Worm (Caenorhabditis elegans) whole organism, late embryonic: ENCODE results near the gene ZK637.12.

ENCODE experiments used
- F13H6.1 ChIP-seq: sonication (generic microtip); optimal IDR thresholded peaks from 2 replicates; lab custom pipeline; 2016; ENCODE audit warnings: missing genetic modification characterization, missing compliant biosample characterization
- K02D7.2 ChIP-seq: sonication (generic microtip); optimal IDR thresholded peaks from 2 replicates; lab custom pipeline; 2017; ENCODE audit warnings: mild to moderate bottlenecking, missing genetic modification characterization, missing compliant biosample characterization
- K09A11.1 ChIP-seq: sonication (generic microtip); optimal IDR thresholded peaks from 2 replicates; lab custom pipeline; 2017; ENCODE audit warnings: antibody characterized with exemption, mild to moderate bottlenecking, missing genetic modification characterization, missing compliant biosample characterization; ENCODE audit not compliant: insufficient read depth
- T23F11.4 ChIP-seq: fragments of 200-800 bp; sonication (Bioruptor generic); optimal IDR thresholded peaks from 2 replicates; lab custom pipeline; 2018; ENCODE audit warnings: mild to moderate bottlenecking, missing genetic modification characterization, missing compliant biosample characterization
- Y22D7AL.16 ChIP-seq: sonication (generic microtip); optimal IDR thresholded peaks from 2 replicates; lab custom pipeline; 2016; ENCODE audit warnings: missing genetic modification characterization, missing compliant biosample characterization
- ahr-1 ChIP-seq: sonication (generic microtip); optimal IDR thresholded peaks from 2 replicates; lab custom pipeline; 2016; ENCODE audit warnings: missing genetic modification characterization, missing compliant biosample characterization
- ama-1 ChIP-seq: fragments of 150-350 bp; optimal IDR thresholded peaks from 2 replicates; lab custom pipeline; 2014
- ceh-14 ChIP-seq: sonication (generic microtip); optimal IDR thresholded peaks from 2 replicates; lab custom pipeline; 2016; ENCODE audit warnings: missing genotype, missing genetic modification characterization, missing compliant biosample characterization
- ceh-2 ChIP-seq: sonication (generic microtip); optimal IDR thresholded peaks from 2 replicates; lab custom pipeline; 2016; ENCODE audit warnings: missing genotype, missing genetic modification characterization, missing compliant biosample characterization
- ceh-30 ChIP-seq: fragments of 150-350 bp; optimal IDR thresholded peaks from 2 replicates; lab custom pipeline; 2014; ENCODE audit warnings: missing biosample characterization, missing genetic modification characterization
- ceh-34 ChIP-seq: sonication (generic microtip); optimal IDR thresholded peaks from 2 replicates; lab custom pipeline; 2016; ENCODE audit warnings: mild to moderate bottlenecking, missing genetic modification characterization, missing compliant biosample characterization
- ceh-45 ChIP-seq: fragments of 200-800 bp; sonication (Bioruptor generic); IDR thresholded peaks from 2 replicates; pipeline ENCODE4 v1.3.6; 2022; ENCODE audit warnings: missing genetic modification reagents, missing genetic modification characterization, missing compliant biosample characterization
- ceh-6 ChIP-seq: fragments of 200-800 bp; sonication (Bioruptor generic); optimal IDR thresholded peaks from 2 replicates; lab custom pipeline; 2018; ENCODE audit warnings: mild to moderate bottlenecking, missing genetic modification characterization, missing compliant biosample characterization
- ceh-9 ChIP-seq: sonication (generic microtip); optimal IDR thresholded peaks from 2 replicates; lab custom pipeline; 2016; ENCODE audit warnings: mild to moderate bottlenecking, missing genetic modification characterization, inconsistent platforms, missing compliant biosample characterization
- che-1 ChIP-seq: sonication (generic microtip); optimal IDR thresholded peaks from 2 replicates; lab custom pipeline; 2016; ENCODE audit warnings: mild to moderate bottlenecking, missing genetic modification characterization, missing compliant biosample characterization
- dmd-4 ChIP-seq: sonication (generic microtip); optimal IDR thresholded peaks from 2 replicates; lab custom pipeline; 2016; ENCODE audit warnings: borderline replicate concordance, missing genetic modification characterization, missing compliant biosample characterization
- dve-1 ChIP-seq: sonication (generic microtip); optimal IDR thresholded peaks from 2 replicates; lab custom pipeline; 2017; ENCODE audit warnings: antibody characterized with exemption, mild to moderate bottlenecking, missing genetic modification characterization, missing compliant biosample characterization
- elt-2 ChIP-seq: sonication (generic microtip); optimal IDR thresholded peaks from 2 replicates; lab custom pipeline; 2016; ENCODE audit warnings: missing genetic modification reagents, missing genetic modification characterization, missing compliant biosample characterization
- ets-4 ChIP-seq: sonication (generic microtip); optimal IDR thresholded peaks from 2 replicates; lab custom pipeline; 2016; ENCODE audit warnings: missing genetic modification characterization, missing compliant biosample characterization
- fkh-10 ChIP-seq: fragments of 150-350 bp; optimal IDR thresholded peaks from 2 replicates; lab custom pipeline; 2014; ENCODE audit warnings: missing biosample characterization, missing genetic modification reagents, missing genetic modification characterization
- fkh-6 ChIP-seq: sonication (generic microtip); optimal IDR thresholded peaks from 2 replicates; lab custom pipeline; 2016; ENCODE audit warnings: missing genetic modification characterization, missing compliant biosample characterization
- gmeb-2 ChIP-seq: sonication (generic microtip); optimal IDR thresholded peaks from 2 replicates; lab custom pipeline; 2016; ENCODE audit warnings: missing genetic modification characterization, inconsistent platforms, missing compliant biosample characterization
- hlh-13 ChIP-seq: fragments of 200-800 bp; sonication (Bioruptor generic); optimal IDR thresholded peaks from 2 replicates; lab custom pipeline; 2018; ENCODE audit warnings: mild to moderate bottlenecking, missing genetic modification characterization, missing compliant biosample characterization
- hlh-15 ChIP-seq: sonication (generic microtip); optimal IDR thresholded peaks from 2 replicates; lab custom pipeline; 2016; ENCODE audit warnings: missing genetic modification characterization, missing compliant biosample characterization
- hlh-30 ChIP-seq: sonication (generic microtip); optimal IDR thresholded peaks from 2 replicates; lab custom pipeline; 2017; ENCODE audit warnings: antibody characterized with exemption, missing genetic modification characterization, missing compliant biosample characterization; ENCODE audit not compliant: insufficient read depth
- hlh-6 ChIP-seq: sonication (generic microtip); optimal IDR thresholded peaks from 2 replicates; lab custom pipeline; 2016; ENCODE audit warnings: missing genotype, missing genetic modification characterization, missing compliant biosample characterization
- hlh-8 ChIP-seq: sonication (generic microtip); optimal IDR thresholded peaks from 2 replicates; lab custom pipeline; 2016; ENCODE audit warnings: missing genotype, missing genetic modification characterization, missing compliant biosample characterization
- lim-6 ChIP-seq: sonication (generic microtip); optimal IDR thresholded peaks from 2 replicates; lab custom pipeline; 2016; ENCODE audit warnings: missing genetic modification characterization, missing compliant biosample characterization
- lin-11 ChIP-seq: fragments of 200-800 bp; sonication (Bioruptor generic); optimal IDR thresholded peaks from 2 replicates; lab custom pipeline; 2018; ENCODE audit warnings: mild to moderate bottlenecking, missing genetic modification characterization, missing compliant biosample characterization
- madf-2 ChIP-seq: sonication (generic microtip); optimal IDR thresholded peaks from 2 replicates; lab custom pipeline; 2017; ENCODE audit warnings: missing genetic modification characterization, missing compliant biosample characterization
- nhr-232 ChIP-seq: sonication (generic microtip); optimal IDR thresholded peaks from 2 replicates; lab custom pipeline; 2016; ENCODE audit warnings: missing genetic modification characterization, missing compliant biosample characterization
- npax-4 ChIP-seq: sonication (generic microtip); optimal IDR thresholded peaks from 2 replicates; lab custom pipeline; 2016; ENCODE audit warnings: missing genetic modification characterization, missing compliant biosample characterization
- pag-3 ChIP-seq: sonication (generic microtip); optimal IDR thresholded peaks from 2 replicates; lab custom pipeline; 2016; ENCODE audit warnings: missing compliant biosample characterization, missing genetic modification characterization, borderline replicate concordance
- pat-9 ChIP-seq: fragments of 200-800 bp; sonication (Bioruptor generic); optimal IDR thresholded peaks from 2 replicates; lab custom pipeline; 2018; ENCODE audit warnings: mild to moderate bottlenecking, missing genetic modification characterization, moderate library complexity, missing compliant biosample characterization
- pha-2 ChIP-seq: sonication (generic microtip); optimal IDR thresholded peaks from 2 replicates; lab custom pipeline; 2017; ENCODE audit warnings: mild to moderate bottlenecking, missing genetic modification characterization, missing compliant biosample characterization
- pqm-1 ChIP-seq: sonication (generic microtip); optimal IDR thresholded peaks from 2 replicates; lab custom pipeline; 2016; ENCODE audit warnings: missing genetic modification characterization, missing compliant biosample characterization
- pros-1 ChIP-seq: fragments of 150-350 bp; optimal IDR thresholded peaks from 2 replicates; lab custom pipeline; 2014; ENCODE audit warnings: missing biosample characterization, missing genetic modification reagents, missing genetic modification characterization
- ref-2 ChIP-seq: sonication (generic microtip); optimal IDR thresholded peaks from 2 replicates; lab custom pipeline; 2016; ENCODE audit warnings: missing genetic modification characterization, missing compliant biosample characterization
- sox-2 ChIP-seq: fragments of 200-800 bp; sonication (Bioruptor generic); IDR thresholded peaks from 2 replicates; pipeline ENCODE4 v1.3.6; 2022; ENCODE audit warnings: missing genetic modification reagents, missing genetic modification characterization, missing compliant biosample characterization
- sox-4 ChIP-seq: sonication (generic microtip); optimal IDR thresholded peaks from 2 replicates; lab custom pipeline; 2017; ENCODE audit warnings: mild to moderate bottlenecking, missing genetic modification characterization, inconsistent platforms, missing compliant biosample characterization
- syd-9 ChIP-seq: sonication (generic microtip); optimal IDR thresholded peaks from 2 replicates; lab custom pipeline; 2016; ENCODE audit warnings: mild to moderate bottlenecking, missing genetic modification characterization, moderate library complexity, missing compliant biosample characterization
- tbx-2 ChIP-seq: sonication (generic microtip); optimal IDR thresholded peaks from 2 replicates; lab custom pipeline; 2016; ENCODE audit warnings: missing genetic modification characterization, missing compliant biosample characterization
- tbx-7 ChIP-seq: sonication (generic microtip); optimal IDR thresholded peaks from 2 replicates; lab custom pipeline; 2016; ENCODE audit warnings: missing genotype, missing genetic modification characterization, missing compliant biosample characterization
- ttx-3 ChIP-seq: sonication (generic microtip); optimal IDR thresholded peaks from 2 replicates; lab custom pipeline; 2016; ENCODE audit warnings: missing genetic modification reagents, missing genetic modification characterization, missing compliant biosample characterization
- unc-3 ChIP-seq, 2 experiments: fragments of 200-800 bp in 1 of 2; sonication (Bioruptor generic) in 1 of 2; sonication (generic microtip) in 1 of 2; conservative IDR thresholded peaks in 1 of 2; optimal IDR thresholded peaks in 1 of 2; 2 replicates each; pipeline versions ENCODE4 v1.3.6 to Lab custom; 2016 to 2022; ENCODE audit warnings: missing compliant biosample characterization in 2 of 2, missing genetic modification characterization in 2 of 2, missing genetic modification reagents in 1 of 2
- zip-5 ChIP-seq: sonication (generic microtip); optimal IDR thresholded peaks from 2 replicates; lab custom pipeline; 2016; ENCODE audit warnings: missing genetic modification characterization, missing compliant biosample characterization
- ztf-16 ChIP-seq: sonication (generic microtip); optimal IDR thresholded peaks from 2 replicates; lab custom pipeline; 2017; ENCODE audit warnings: missing genetic modification characterization, missing compliant biosample characterization

The ZK637.12 gene

DNA sequence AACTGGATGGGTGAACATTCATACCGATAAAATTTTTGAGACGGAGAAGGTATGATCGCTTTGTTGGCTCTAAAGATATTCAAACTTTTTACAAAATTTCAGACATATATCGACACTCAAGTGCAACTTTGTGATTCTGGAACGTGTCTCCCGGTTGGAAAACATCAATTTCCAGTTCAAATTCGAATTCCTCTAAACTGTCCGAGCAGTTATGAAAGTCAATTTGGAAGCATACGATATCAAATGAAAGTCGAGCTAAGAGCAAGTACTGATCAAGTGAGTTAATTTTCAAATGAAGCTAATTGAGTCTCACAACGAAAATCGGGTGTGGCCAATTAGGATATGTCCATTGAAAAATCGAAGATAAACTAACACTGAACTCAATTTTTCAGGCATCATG is 10.3 kb downstream of the ZK637.12 start:
- TF ChIP-seq tbx-2 (tag; lab: Kevin White, UChicago) (no peak), ets-4 (tag; lab: Kevin White, UChicago) (no peak), Y22D7AL.16 (no peak), ama-1 (lab: Kevin White, UChicago) (no peak), ahr-1 (tag; lab: Kevin White, UChicago) (no peak), ceh-34 (tag; lab: Kevin White, UChicago) (no peak), ztf-16 (tag; lab: Kevin White, UChicago) (no peak), zip-5 (no peak), hlh-8 (tag; lab: Kevin White, UChicago) (no peak), fkh-6 (no peak), lin-11 (tag; lab: Kevin White, UChicago) (no peak), hlh-30 (tag; lab: Kevin White, UChicago) (no peak), tbx-7 (no peak), pros-1 (no peak), syd-9 (tag; lab: Kevin White, UChicago) (no peak), fkh-10 (no peak), ceh-14 (tag; lab: Kevin White, UChicago) (no peak), ceh-9 (tag; lab: Kevin White, UChicago) (no peak)

ce11 chrIII:8937571-8937970 is 13.5 kb downstream of the ZK637.12 start:
- peak; percentile 3 for TF ChIP-seq ets-4 (tag; lab: Kevin White, UChicago)
- peak; percentile 96 for TF ChIP-seq hlh-6 (tag; lab: Kevin White, UChicago)
- peak; percentile 3 for TF ChIP-seq pros-1
- TF ChIP-seq ceh-45 (GFP tag; lab: Robert Waterston, UW), result peak; percentile 78
- peak; percentile 33 for TF ChIP-seq fkh-10
- TF ChIP-seq fkh-6, result peak; percentile 93
- peak; percentile 89 for TF ChIP-seq sox-4 (tag; lab: Kevin White, UChicago)
- peak; percentile 63 for TF ChIP-seq ref-2 (tag; lab: Kevin White, UChicago)
- peak; percentile 76 for TF ChIP-seq sox-2 (GFP tag; lab: Robert Waterston, UW)
- TF ChIP-seq ceh-2 (tag; lab: Kevin White, UChicago), result peak; percentile 86
- TF ChIP-seq ceh-6, result peak; percentile 93
- TF ChIP-seq zip-5, result peak; percentile 62
- peak; percentile 82 for TF ChIP-seq npax-4 (tag; lab: Kevin White, UChicago)
- TF ChIP-seq K02D7.2 (tag; lab: Kevin White, UChicago), result peak; percentile 90
- peak; percentile 85 for TF ChIP-seq T23F11.4 (GFP tag; lab: Kevin White, UChicago)
- TF ChIP-seq lim-6 (tag; lab: Kevin White, UChicago), result peak; percentile 75
- peak; percentile 91 for TF ChIP-seq syd-9 (tag; lab: Kevin White, UChicago)
- no peak for TF ChIP-seq ama-1 (lab: Kevin White, UChicago)
- no peak for TF ChIP-seq ceh-30 (tag; lab: Kevin White, UChicago)
- peak; percentile 86 for TF ChIP-seq hlh-15 (tag; lab: Kevin White, UChicago)
- peak; percentile 67 for TF ChIP-seq unc-3 (GFP tag; conservative IDR thresholded peaks at IDR 0.05; lab: Robert Waterston, UW)
- peak; percentile 85 for TF ChIP-seq unc-3 (tag; optimal IDR thresholded peaks at IDR 0.05; lab: Kevin White, UChicago)
- TF ChIP-seq dmd-4 (tag; lab: Kevin White, UChicago), result peak; percentile 84
- TF ChIP-seq pat-9 (tag; lab: Kevin White, UChicago), result peak; percentile 88
- peak; percentile 88 for TF ChIP-seq hlh-13 (GFP tag; lab: Kevin White, UChicago)
- TF ChIP-seq pha-2, result peak; percentile 89
- TF ChIP-seq K09A11.1 (tag; lab: Kevin White, UChicago), result peak; percentile 72
- TF ChIP-seq Y22D7AL.16, result peak; percentile 82
- TF ChIP-seq madf-2 (tag; lab: Kevin White, UChicago), result peak; percentile 87
- peak; percentile 4 for TF ChIP-seq hlh-30 (tag; lab: Kevin White, UChicago)
- no peak for TF ChIP-seq pag-3 (tag; lab: Kevin White, UChicago)
- peak; percentile 73 for TF ChIP-seq hlh-8 (tag; lab: Kevin White, UChicago)
- TF ChIP-seq ceh-34 (tag; lab: Kevin White, UChicago), result peak; percentile 94
- TF ChIP-seq nhr-232 (tag; lab: Kevin White, UChicago), result peak; percentile 88
- peak; percentile 91 for TF ChIP-seq ceh-14 (tag; lab: Kevin White, UChicago)
- TF ChIP-seq gmeb-2 (tag; lab: Kevin White, UChicago), result peak; percentile 89
- peak; percentile 87 for TF ChIP-seq che-1 (tag; lab: Kevin White, UChicago)
- TF ChIP-seq ttx-3, result peak; percentile 86
- TF ChIP-seq tbx-7, result peak; percentile 59
- TF ChIP-seq pqm-1 (tag; lab: Kevin White, UChicago), result peak; percentile 73
- peak; percentile 70 for TF ChIP-seq dve-1 (tag; lab: Kevin White, UChicago)
- TF ChIP-seq elt-2, result peak; percentile 95
- TF ChIP-seq ztf-16 (tag; lab: Kevin White, UChicago), result peak; percentile 92
- peak; percentile 81 for TF ChIP-seq ahr-1 (tag; lab: Kevin White, UChicago)
- TF ChIP-seq lin-11 (tag; lab: Kevin White, UChicago), result peak; percentile 86
- TF ChIP-seq F13H6.1 (tag; lab: Kevin White, UChicago), result peak; percentile 69
